Worm (Caenorhabditis elegans): ENCODE measurements around the gene nurf-1.

DNA sequence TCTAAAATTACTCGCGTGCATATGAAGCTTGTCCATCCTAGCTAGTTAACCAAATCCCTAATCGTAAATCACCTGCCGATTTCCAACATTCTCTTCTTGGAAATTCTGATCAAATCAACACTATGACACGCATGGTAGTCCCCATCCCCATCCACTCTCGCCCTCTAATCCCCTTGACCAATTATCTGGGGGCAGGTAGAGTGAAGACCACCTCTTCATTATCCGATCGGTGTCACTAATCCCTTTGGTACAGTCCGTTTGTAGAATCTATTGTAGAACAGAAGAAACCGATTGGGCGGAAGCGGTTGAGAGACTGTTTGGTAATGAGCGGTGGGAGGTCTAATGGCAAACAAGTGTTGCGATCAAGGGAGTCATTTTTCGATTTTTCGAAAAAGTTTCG, 46.6 kb downstream of the nurf-1 start:
- TF ChIP-seq him-1 (tag; optimal IDR thresholded peaks at IDR 0.05) = no peak
- no peak for TF ChIP-seq dao-5 (tag; optimal IDR thresholded peaks at IDR 0.05)
- no peak for TF ChIP-seq W03F9.2 (tag; optimal IDR thresholded peaks at IDR 0.05)

Measured in whole organism, L4/young adult.